Fruit fly (Drosophila melanogaster): ENCODE results near the gene IFT57.

IFT57 gene

DNA sequence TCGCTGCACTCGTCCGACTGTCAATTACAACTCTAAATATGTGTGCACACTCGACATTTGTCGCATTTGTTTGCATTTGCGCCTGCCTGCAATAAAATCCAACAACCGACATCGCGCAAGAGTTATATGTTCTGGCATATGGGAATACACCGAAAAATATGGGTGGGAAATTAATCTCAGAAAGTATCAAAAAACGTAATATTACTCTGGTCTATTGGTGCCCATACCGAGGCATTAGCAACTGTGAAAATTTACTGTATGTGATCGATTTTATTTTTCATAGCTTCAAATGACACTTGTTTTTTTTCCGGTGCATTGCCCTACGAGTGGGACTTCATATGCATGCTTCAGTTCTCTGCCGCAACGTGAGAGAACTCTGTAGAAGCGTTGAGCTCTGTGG is 43.3 kb downstream of the IFT57 start (continued):
- peak; percentile 93 for TF ChIP-seq ara (GFP tag; IDR thresholded peaks at IDR 0.05)
- TF ChIP-seq al (GFP tag; IDR thresholded peaks at IDR 0.05) = no peak
- TF ChIP-seq CG14965 (GFP tag; optimal IDR thresholded peaks at IDR 0.05; ENCODE audit: borderline replicate concordance) = no peak
- peak; percentile 27 for TF ChIP-seq Hey (tag; optimal IDR thresholded peaks at IDR 0.05)
- peak; percentile 49 for TF ChIP-seq CG9817 (tag; optimal IDR thresholded peaks at IDR 0.05)
- TF ChIP-seq inv (GFP tag; IDR thresholded peaks at IDR 0.05; ENCODE audit: partially characterized antibody) = no peak
- peak; percentile 52; the same call in 1 of the 2 replicates for TF ChIP-seq CG9215 (GFP tag; IDR thresholded peaks at IDR 0.05)
- peak; percentile 69 for TF ChIP-seq oc (tag; optimal IDR thresholded peaks at IDR 0.05)
- peak; percentile 82 for TF ChIP-seq CG8944 (GFP tag; optimal IDR thresholded peaks at IDR 0.05)
- TF ChIP-seq salm (tag; optimal IDR thresholded peaks at IDR 0.05) = peak; percentile 76
- TF ChIP-seq Side (GFP tag; optimal IDR thresholded peaks at IDR 0.05) = peak; percentile 76
- TF ChIP-seq cato (GFP tag; optimal IDR thresholded peaks at IDR 0.05; ENCODE audit: borderline replicate concordance) = peak; percentile 82
- peak; percentile 85 for TF ChIP-seq CG6689 (GFP tag; IDR thresholded peaks at IDR 0.05)
- peak; percentile 70 for TF ChIP-seq Lim3 (GFP tag; IDR thresholded peaks at IDR 0.05)
- peak; percentile 54 for TF ChIP-seq CG17802 (tag; optimal IDR thresholded peaks at IDR 0.05)
- TF ChIP-seq nau (GFP tag; optimal IDR thresholded peaks at IDR 0.05) = peak; percentile 7
- TF ChIP-seq CG11560 (tag; IDR thresholded peaks at IDR 0.05) = peak; percentile 26; the same call in 1 of the 3 replicates
- peak; percentile 80 for TF ChIP-seq twi (tag; optimal IDR thresholded peaks at IDR 0.05)
- TF ChIP-seq Drgx (GFP tag; IDR thresholded peaks at IDR 0.05) = peak; percentile 77
- TF ChIP-seq CG7271 (tag; optimal IDR thresholded peaks at IDR 0.05) = peak; percentile 20
- peak; percentile 59 for TF ChIP-seq Max (GFP tag; optimal IDR thresholded peaks at IDR 0.05)
- TF ChIP-seq CG7839 (tag; optimal IDR thresholded peaks at IDR 0.05) = peak; percentile 85
- TF ChIP-seq ro (GFP tag; IDR thresholded peaks at IDR 0.05) = peak; percentile 31; the same call in 1 of the 2 replicates
- TF ChIP-seq H15 (GFP tag; IDR thresholded peaks at IDR 0.05) = peak; percentile 82
- TF ChIP-seq CG6175 (GFP tag; IDR thresholded peaks at IDR 0.05) = 0 out of 3 replicates have a peak, but pooled peaks have one; percentile 38
- peak; percentile 52 for TF ChIP-seq seq (GFP tag; IDR thresholded peaks at IDR 0.05)
- peak; percentile 65; the same call in 1 of the 3 replicates for TF ChIP-seq CG11456 (GFP tag; IDR thresholded peaks at IDR 0.05)
- TF ChIP-seq onecut (GFP tag; IDR thresholded peaks at IDR 0.05) = peak; percentile 84
- peak; percentile 88 for TF ChIP-seq Optix (GFP tag; IDR thresholded peaks at IDR 0.05)
- no peak for TF ChIP-seq HLH4C (GFP tag; IDR thresholded peaks at IDR 0.05; ENCODE audit: partially characterized antibody)
- no peak for TF ChIP-seq chinmo (GFP tag; IDR thresholded peaks at IDR 0.05; ENCODE audit: partially characterized antibody)
- TF ChIP-seq Bteb2 (GFP tag; optimal IDR thresholded peaks at IDR 0.05) = no peak
- TF ChIP-seq CG1647 (GFP tag; optimal IDR thresholded peaks at IDR 0.05) = peak; percentile 75
- TF ChIP-seq z (GFP tag; IDR thresholded peaks at IDR 0.05) = 0 out of 3 replicates have a peak, but pooled peaks have one; percentile 13
- TF ChIP-seq bsh (GFP tag; optimal IDR thresholded peaks at IDR 0.05) = peak; percentile 11 to 94
- no peak for TF ChIP-seq stwl (tag; optimal IDR thresholded peaks at IDR 0.05)
- peak; percentile 77 for TF ChIP-seq odd (GFP tag; optimal IDR thresholded peaks at IDR 0.05)
- peak; percentile 32 for TF ChIP-seq ab (GFP tag; optimal IDR thresholded peaks at IDR 0.05)
- peak; percentile 65 for TF ChIP-seq ind (GFP tag; optimal IDR thresholded peaks at IDR 0.05)
- peak; percentile 70 for TF ChIP-seq CG1529 (GFP tag; optimal IDR thresholded peaks at IDR 0.05)
- no peak for TF ChIP-seq jigr1 (GFP tag; IDR thresholded peaks at IDR 0.05)
- TF ChIP-seq CG6683 (GFP tag; optimal IDR thresholded peaks at IDR 0.05) = no peak
- TF ChIP-seq toy (GFP tag; IDR thresholded peaks at IDR 0.05) = peak; percentile 55; the same call in 1 of the 2 replicates
- no peak for TF ChIP-seq CG3281 (GFP tag; optimal IDR thresholded peaks at IDR 0.05)
- TF ChIP-seq Hsf (GFP tag; optimal IDR thresholded peaks at IDR 0.05) = peak; percentile 76
- peak; percentile 73 for TF ChIP-seq bab2 (GFP tag; optimal IDR thresholded peaks at IDR 0.05)
- peak; percentile 48 for TF ChIP-seq Ravus (GFP tag; IDR thresholded peaks at IDR 0.05)
- TF ChIP-seq zen2 (GFP tag; IDR thresholded peaks at IDR 0.05; ENCODE audit: partially characterized antibody) = no peak
- TF ChIP-seq CG1602 (GFP tag; optimal IDR thresholded peaks at IDR 0.05) = peak; percentile 71
- peak; percentile 90 for TF ChIP-seq sob (GFP tag; IDR thresholded peaks at IDR 0.05)
- TF ChIP-seq tll (GFP tag; optimal IDR thresholded peaks at IDR 0.05) = no peak
